Fruit fly (Drosophila melanogaster) whole organism, embryonic: Measurements from ENCODE around the gene Tango2.

Experiments
- ATbp ChIP-seq: fragments of 200-800 bp; sonication (Bioruptor generic); optimal IDR thresholded peaks from 2 replicates; lab custom pipeline; 2017; ENCODE audit warnings: missing biosample characterization, mild to moderate bottlenecking, missing genetic modification characterization, missing genetic modification reagents
- Asciz ChIP-seq: fragments of 200-800 bp; sonication (Bioruptor generic); optimal IDR thresholded peaks from 2 replicates; lab custom pipeline; 2017; ENCODE audit warnings: missing biosample characterization, mild to moderate bottlenecking, missing genetic modification characterization, missing genetic modification reagents
- Bgb ChIP-seq: fragments of 200-800 bp; sonication (Bioruptor generic); IDR thresholded peaks from 2 replicates; pipeline ENCODE4 v1.3.6; 2022; ENCODE audit warnings: missing biosample characterization, missing genetic modification characterization; ENCODE audit not compliant: partially characterized antibody
- BtbVII ChIP-seq: fragments of 200-800 bp; sonication (Bioruptor generic); optimal IDR thresholded peaks from 3 replicates; lab custom pipeline; 2017; ENCODE audit warnings: missing biosample characterization, mild to moderate bottlenecking, missing genetic modification characterization
- CG10321 ChIP-seq: fragments of 200-800 bp; sonication (Bioruptor generic); IDR thresholded peaks from 2 replicates; pipeline ENCODE4 v1.3.6; 2022; ENCODE audit warnings: missing biosample characterization, missing genetic modification characterization
- CG10565 ChIP-seq: fragments of 200-800 bp; sonication (Bioruptor generic); optimal IDR thresholded peaks from 3 replicates; lab custom pipeline; 2016; ENCODE audit warnings: missing biosample characterization, mild to moderate bottlenecking, missing genetic modification characterization
- CG10959 ChIP-seq: fragments of 200-800 bp; sonication (Bioruptor generic); IDR thresholded peaks from 2 replicates; pipeline ENCODE4 v1.3.6; 2022; ENCODE audit warnings: missing biosample characterization, missing genetic modification characterization
- CG11093 ChIP-seq: fragments of 200-800 bp; sonication (Bioruptor generic); IDR thresholded peaks from 3 replicates; pipeline ENCODE4 v1.3.6; 2022; ENCODE audit warnings: missing biosample characterization, missing genetic modification characterization
- CG11695 ChIP-seq: fragments of 200-800 bp; sonication (Bioruptor generic); IDR thresholded peaks from 3 replicates; pipeline ENCODE4 v1.3.6; 2022; ENCODE audit warnings: missing biosample characterization, missing genetic modification characterization
- CG12219 ChIP-seq: fragments of 200-800 bp; sonication (Bioruptor generic); optimal IDR thresholded peaks from 3 replicates; lab custom pipeline; 2018; ENCODE audit warnings: missing biosample characterization, mild to moderate bottlenecking, missing genetic modification characterization
- CG12769 ChIP-seq: fragments of 200-800 bp; sonication (Bioruptor generic); optimal IDR thresholded peaks from 2 replicates; lab custom pipeline; 2019; ENCODE audit warnings: missing biosample characterization, mild to moderate bottlenecking, missing genetic modification characterization, moderate library complexity
- CG15514 ChIP-seq: fragments of 200-800 bp; sonication (Bioruptor generic); optimal IDR thresholded peaks from 3 replicates; lab custom pipeline; 2017; ENCODE audit warnings: missing biosample characterization, missing genetic modification characterization, mild to moderate bottlenecking, moderate library complexity, missing genetic modification reagents
- CG17361 ChIP-seq: fragments of 200-800 bp; sonication (Bioruptor generic); IDR thresholded peaks from 3 replicates; pipeline ENCODE4 v1.3.6; 2022; ENCODE audit warnings: missing biosample characterization, missing genetic modification characterization
- CG2129 ChIP-seq: fragments of 200-800 bp; sonication (Bioruptor generic); IDR thresholded peaks from 2 replicates; pipeline ENCODE4 v1.3.6; 2022; ENCODE audit warnings: missing biosample characterization, missing genetic modification characterization; ENCODE audit not compliant: partially characterized antibody
- CG2875 ChIP-seq: fragments of 200-800 bp; sonication (Bioruptor generic); optimal IDR thresholded peaks from 2 replicates; lab custom pipeline; 2017; ENCODE audit warnings: missing biosample characterization, mild to moderate bottlenecking, missing genetic modification characterization, missing genetic modification reagents
- CG30403 ChIP-seq: fragments of 200-800 bp; sonication (Bioruptor generic); optimal IDR thresholded peaks from 3 replicates; lab custom pipeline; 2016; ENCODE audit warnings: missing biosample characterization, missing genetic modification characterization
- CG31365 ChIP-seq: fragments of 200-800 bp; sonication (Bioruptor generic); optimal IDR thresholded peaks from 2 replicates; lab custom pipeline; 2018; ENCODE audit warnings: missing biosample characterization, mild to moderate bottlenecking, missing genetic modification characterization
- CG3163 ChIP-seq: fragments of 200-800 bp; sonication (Bioruptor generic); optimal IDR thresholded peaks from 3 replicates; lab custom pipeline; 2016; ENCODE audit warnings: missing biosample characterization, missing genetic modification characterization
- CG32532 ChIP-seq: fragments of 200-800 bp; sonication (Bioruptor generic); IDR thresholded peaks from 2 replicates; pipeline ENCODE4 v1.3.6; 2022; ENCODE audit warnings: missing biosample characterization, missing genetic modification characterization
- CG34376 ChIP-seq: fragments of 200-800 bp; sonication (Bioruptor generic); optimal IDR thresholded peaks from 2 replicates; lab custom pipeline; 2018; ENCODE audit warnings: missing biosample characterization, mild to moderate bottlenecking, missing genetic modification characterization
- CG3847 ChIP-seq: fragments of 200-800 bp; sonication (Bioruptor generic); IDR thresholded peaks from 2 replicates; pipeline ENCODE4 v1.3.6; 2022; ENCODE audit warnings: missing biosample characterization, missing genetic modification characterization
- CG3995 ChIP-seq: fragments of 200-800 bp; sonication (Bioruptor generic); optimal IDR thresholded peaks from 3 replicates; lab custom pipeline; 2016; ENCODE audit warnings: missing biosample characterization, missing genetic modification characterization
- CG4730 ChIP-seq: fragments of 200-800 bp; sonication (Bioruptor generic); IDR thresholded peaks from 2 replicates; pipeline ENCODE4 v1.3.6; 2022; ENCODE audit warnings: missing biosample characterization, missing genetic modification characterization
- CG7839 ChIP-seq: fragments of 200-800 bp; sonication (Bioruptor generic); optimal IDR thresholded peaks from 3 replicates; lab custom pipeline; 2018; ENCODE audit warnings: missing biosample characterization, mild to moderate bottlenecking, missing genetic modification characterization, moderate library complexity
- CG8478 ChIP-seq: fragments of >200 bp; optimal IDR thresholded peaks from 2 replicates; lab custom pipeline; 2018
- CrebB ChIP-seq: fragments of 200-800 bp; sonication (Bioruptor generic); optimal IDR thresholded peaks from 3 replicates; lab custom pipeline; 2018; ENCODE audit warnings: missing biosample characterization, mild to moderate bottlenecking, missing genetic modification characterization
- Dll ChIP-seq: fragments of 200-800 bp; sonication (Bioruptor generic); IDR thresholded peaks from 4 replicates; pipeline ENCODE4 v1.3.6; 2022; ENCODE audit warnings: missing biosample characterization, missing genetic modification characterization; ENCODE audit not compliant: partially characterized antibody
- Fer3 ChIP-seq: fragments of 200-800 bp; sonication (Bioruptor generic); optimal IDR thresholded peaks from 2 replicates; lab custom pipeline; 2018; ENCODE audit warnings: missing biosample characterization, mild to moderate bottlenecking, missing genetic modification characterization, moderate library complexity
- GATAe ChIP-seq: fragments of 200-800 bp; sonication (Bioruptor generic); conservative IDR thresholded peaks from 2 replicates; pipeline ENCODE4 v1.3.6; 2022; ENCODE audit warnings: missing biosample characterization, missing genetic modification characterization
- Kr ChIP-seq: fragments of 200-800 bp; sonication (Bioruptor generic); optimal IDR thresholded peaks from 2 replicates; lab custom pipeline; 2017; ENCODE audit warnings: missing biosample characterization, mild to moderate bottlenecking, missing genetic modification characterization
- Med ChIP-seq: fragments of 200-800 bp; sonication (Bioruptor generic); peaks from one replicate; lab custom pipeline; 2016; ENCODE audit warnings: missing biosample characterization, missing genetic modification characterization, mild to moderate bottlenecking, inconsistent platforms, moderate library complexity
- NC2β ChIP-seq: fragments of 200-800 bp; sonication (Bioruptor generic); optimal IDR thresholded peaks from 2 replicates; lab custom pipeline; 2016; ENCODE audit warnings: missing biosample characterization, missing genetic modification characterization
- Nf-YA ChIP-seq: fragments of 200-800 bp; sonication (Bioruptor generic); IDR thresholded peaks from 2 replicates; pipeline ENCODE4 v1.3.6; 2022; ENCODE audit warnings: missing biosample characterization, missing genetic modification characterization
- Oli ChIP-seq: fragments of 200-800 bp; sonication (Bioruptor generic); optimal IDR thresholded peaks from 2 replicates; lab custom pipeline; 2018; ENCODE audit warnings: missing biosample characterization, mild to moderate bottlenecking, missing genetic modification characterization, moderate library complexity
- Pdp1 ChIP-seq, 2 experiments: fragments of 200-800 bp; sonication (Bioruptor generic); optimal IDR thresholded peaks; 3 replicates each; lab custom pipeline; 2016; ENCODE audit warnings: missing biosample characterization in 2 of 2, missing genetic modification characterization in 2 of 2, mild to moderate bottlenecking in 1 of 2, moderate library complexity in 1 of 2
- Poxn ChIP-seq: fragments of 200-800 bp; sonication (Bioruptor generic); IDR thresholded peaks from 2 replicates; pipeline ENCODE4 v1.3.6; 2022; ENCODE audit warnings: missing biosample characterization, missing genetic modification characterization
- Rx ChIP-seq: fragments of 200-800 bp; sonication (Bioruptor generic); IDR thresholded peaks from 2 replicates; pipeline ENCODE4 v1.3.6; 2022; ENCODE audit warnings: missing biosample characterization, missing genetic modification characterization
- ara ChIP-seq: fragments of 200-800 bp; sonication (Bioruptor generic); IDR thresholded peaks from 2 replicates; pipeline ENCODE4 v1.3.6; 2022; ENCODE audit warnings: missing biosample characterization, missing genetic modification characterization
- bcd ChIP-seq: fragments of 200-800 bp; sonication (Bioruptor generic); optimal IDR thresholded peaks from 2 replicates; lab custom pipeline; 2017; ENCODE audit warnings: missing biosample characterization, mild to moderate bottlenecking, missing genetic modification characterization
- btn ChIP-seq: fragments of 200-800 bp; sonication (Bioruptor generic); optimal IDR thresholded peaks from 2 replicates; lab custom pipeline; 2016; ENCODE audit warnings: missing biosample characterization, missing genetic modification characterization
- cg ChIP-seq: fragments of 200-800 bp; sonication (Bioruptor generic); optimal IDR thresholded peaks from 3 replicates; lab custom pipeline; 2019; ENCODE audit warnings: missing biosample characterization, mild to moderate bottlenecking, missing genetic modification characterization, moderate library complexity
- dimm ChIP-seq: fragments of 200-800 bp; sonication (Bioruptor generic); IDR thresholded peaks from 2 replicates; pipeline ENCODE4 v1.3.6; 2022; ENCODE audit warnings: missing biosample characterization, missing genetic modification characterization
- dpn ChIP-seq, 2 experiments: fragments of 200-800 bp; sonication (Bioruptor generic); optimal IDR thresholded peaks; 3 replicates each; lab custom pipeline; 2016; ENCODE audit warnings: missing biosample characterization in 2 of 2, missing genetic modification characterization in 2 of 2
- ems ChIP-seq: fragments of 200-800 bp; sonication (Bioruptor generic); optimal IDR thresholded peaks from 3 replicates; lab custom pipeline; 2016; ENCODE audit warnings: missing biosample characterization, missing genetic modification characterization
- gce ChIP-seq: fragments of 200-800 bp; sonication (Bioruptor generic); IDR thresholded peaks from 3 replicates; pipeline ENCODE4 v1.3.6; 2022; ENCODE audit warnings: missing biosample characterization, missing genetic modification characterization
- mld ChIP-seq: fragments of 200-800 bp; sonication (Bioruptor generic); IDR thresholded peaks from 3 replicates; pipeline ENCODE4 v1.3.6; 2022; ENCODE audit warnings: missing biosample characterization, missing genetic modification characterization; ENCODE audit not compliant: partially characterized antibody
- row ChIP-seq: fragments of 200-800 bp; sonication (Bioruptor generic); IDR thresholded peaks from 3 replicates; pipeline ENCODE4 v1.3.6; 2022; ENCODE audit warnings: missing biosample characterization, missing genetic modification characterization
- sd ChIP-seq: fragments of 200-800 bp; sonication (Bioruptor generic); optimal IDR thresholded peaks from 3 replicates; lab custom pipeline; 2018; ENCODE audit warnings: missing biosample characterization, mild to moderate bottlenecking, missing genetic modification characterization, moderate library complexity
- ssp ChIP-seq: fragments of 200-800 bp; sonication (Bioruptor generic); IDR thresholded peaks from 2 replicates; pipeline ENCODE4 v1.3.6; 2022; ENCODE audit warnings: missing biosample characterization, missing genetic modification characterization
- stwl ChIP-seq: fragments of 200-800 bp; sonication (Bioruptor generic); optimal IDR thresholded peaks from 3 replicates; lab custom pipeline; 2018; ENCODE audit warnings: missing biosample characterization, mild to moderate bottlenecking, missing genetic modification characterization, moderate library complexity
- tgo ChIP-seq: fragments of 200-800 bp; sonication (Bioruptor generic); IDR thresholded peaks from 3 replicates; pipeline ENCODE4 v1.3.6; 2022; ENCODE audit warnings: missing biosample characterization, missing genetic modification characterization
- vnd ChIP-seq: fragments of 200-800 bp; sonication (Bioruptor generic); IDR thresholded peaks from 3 replicates; pipeline ENCODE4 v1.3.6; 2022; ENCODE audit warnings: missing biosample characterization, missing genetic modification characterization; ENCODE audit not compliant: partially characterized antibody

Gene Tango2

dm6 chrX:13632606-13633005, 15.8 kb downstream of the Tango2 start (continued):
- TF ChIP-seq Med (peak; percentile 71), ssp (no peak), CG3995 (no peak), CrebB (tag; lab: Kevin White, UChicago) (no peak), CG10321 (GFP tag; lab: Robert Waterston, UW) (no peak), ATbp (GFP tag; lab: Kevin White, UChicago) (peak; percentile 51), CG11695 (GFP tag; lab: Robert Waterston, UW) (peak; percentile 15; the same call in 1 of the 3 replicates), Fer3 (tag; lab: Kevin White, UChicago) (peak; percentile 9), CG17361 (GFP tag; lab: Robert Waterston, UW) (no peak), CG11093 (no peak), CG7839 (no peak), NC2β (no peak), CG31365 (tag; lab: Kevin White, UChicago) (peak; percentile 6), Bgb (GFP tag; lab: Robert Waterston, UW) (no peak), ems (GFP tag; lab: Kevin White, UChicago) (no peak), Kr (no peak), gce (GFP tag; lab: Robert Waterston, UW) (no peak), CG4730 (GFP tag; lab: Robert Waterston, UW) (no peak), CG10565 (GFP tag; lab: Kevin White, UChicago) (no peak), CG2129 (GFP tag; lab: Robert Waterston, UW) (no peak), bcd (no peak), GATAe (GFP tag; lab: Robert Waterston, UW) (no peak), Poxn (GFP tag; lab: Robert Waterston, UW) (no peak), btn (GFP tag; lab: Kevin White, UChicago) (no peak), Oli (tag; lab: Kevin White, UChicago) (no peak), CG15514 (GFP tag; lab: Kevin White, UChicago) (peak; percentile 22), row (GFP tag; lab: Robert Waterston, UW) (no peak), CG12219 (peak; percentile 17), CG30403 (no peak), ara (GFP tag; lab: Robert Waterston, UW) (no peak), BtbVII (no peak), CG2875 (GFP tag; lab: Kevin White, UChicago) (peak; percentile 3), CG3163 (GFP tag; lab: Kevin White, UChicago) (no peak), dimm (GFP tag; lab: Robert Waterston, UW) (no peak), CG10959 (GFP tag; lab: Robert Waterston, UW) (no peak), vnd (GFP tag; lab: Robert Waterston, UW) (no peak), CG3847 (GFP tag; lab: Robert Waterston, UW) (no peak), Nf-YA (GFP tag; lab: Robert Waterston, UW) (0 out of 2 replicates have a peak, but pooled peaks have one; percentile 15), CG34376 (GFP tag; lab: Kevin White, UChicago) (no peak), sd (tag; lab: Kevin White, UChicago) (no peak), stwl (tag; lab: Kevin White, UChicago) (no peak), Asciz (GFP tag; lab: Kevin White, UChicago) (peak; percentile 36), Rx (GFP tag; lab: Robert Waterston, UW) (no peak), tgo (GFP tag; lab: Robert Waterston, UW) (no peak), mld (GFP tag; lab: Robert Waterston, UW) (no peak), Dll (no peak), CG12769 (tag; lab: Kevin White, UChicago) (peak; percentile 37), cg (peak; percentile 42), Pdp1 (GFP tag; optimal IDR thresholded peaks at IDR 0.05; lab: Kevin White, UChicago) (no peak), CG32532 (GFP tag; lab: Robert Waterston, UW) (0 out of 2 replicates have a peak, but pooled peaks have one; percentile 24), CG8478 (lab: Kevin White, UChicago) (no peak), dpn (GFP tag; optimal IDR thresholded peaks at IDR 0.05; lab: Kevin White, UChicago) (no peak)
